Fruit fly (Drosophila melanogaster) whole organism, embryonic: ENCODE measurements around the gene Atx-1.

ENCODE experiments used
- Atf-2 ChIP-seq: fragments of 200-800 bp; sonication (Bioruptor generic); optimal IDR thresholded peaks from 2 replicates; lab custom pipeline; 2016; ENCODE audit warnings: missing biosample characterization, missing genetic modification characterization
- BtbVII ChIP-seq: fragments of 200-800 bp; sonication (Bioruptor generic); optimal IDR thresholded peaks from 3 replicates; lab custom pipeline; 2017; ENCODE audit warnings: missing biosample characterization, mild to moderate bottlenecking, missing genetic modification characterization
- C15 ChIP-seq: fragments of 200-800 bp; sonication (Bioruptor generic); IDR thresholded peaks from 3 replicates; pipeline ENCODE4 v1.3.6; 2022; ENCODE audit warnings: missing biosample characterization, missing genetic modification characterization
- CG10274 ChIP-seq: fragments of 200-800 bp; sonication (Bioruptor generic); optimal IDR thresholded peaks from 3 replicates; lab custom pipeline; 2017; ENCODE audit warnings: missing biosample characterization, mild to moderate bottlenecking, missing genetic modification characterization
- CG11085 ChIP-seq: fragments of 200-800 bp; sonication (Bioruptor generic); IDR thresholded peaks from 2 replicates; pipeline ENCODE4 v1.3.6; 2022; ENCODE audit warnings: missing biosample characterization, missing genetic modification characterization
- CG12236 ChIP-seq: fragments of 200-800 bp; sonication (Bioruptor generic); optimal IDR thresholded peaks from 2 replicates; lab custom pipeline; 2016; ENCODE audit warnings: missing biosample characterization, missing genetic modification characterization
- CG12391 ChIP-seq: fragments of 200-800 bp; sonication (Bioruptor generic); optimal IDR thresholded peaks from 3 replicates; lab custom pipeline; 2018; ENCODE audit warnings: missing biosample characterization, mild to moderate bottlenecking, missing genetic modification characterization, moderate library complexity
- CG12659 ChIP-seq: fragments of 200-800 bp; sonication (Bioruptor generic); optimal IDR thresholded peaks from 3 replicates; lab custom pipeline; 2017; ENCODE audit warnings: mild to moderate bottlenecking, missing biosample characterization, missing genetic modification reagents, missing genetic modification characterization
- CG14667 ChIP-seq: fragments of 200-800 bp; sonication (Bioruptor generic); IDR thresholded peaks from 2 replicates; pipeline ENCODE4 v1.3.6; 2022; ENCODE audit warnings: missing biosample characterization, missing genetic modification characterization
- CG16779 ChIP-seq: fragments of 200-800 bp; sonication (Bioruptor generic); IDR thresholded peaks from 2 replicates; pipeline ENCODE4 v1.3.6; 2022; ENCODE audit warnings: missing biosample characterization, missing genetic modification characterization
- CG17361 ChIP-seq: fragments of 200-800 bp; sonication (Bioruptor generic); IDR thresholded peaks from 3 replicates; pipeline ENCODE4 v1.3.6; 2022; ENCODE audit warnings: missing biosample characterization, missing genetic modification characterization
- CG3065 ChIP-seq: fragments of 200-800 bp; sonication (Bioruptor generic); optimal IDR thresholded peaks from 2 replicates; lab custom pipeline; 2016; ENCODE audit warnings: missing biosample characterization, missing genetic modification characterization
- CG4404 ChIP-seq: fragments of 200-800 bp; sonication (Bioruptor generic); IDR thresholded peaks from 2 replicates; pipeline ENCODE4 v1.3.6; 2022; ENCODE audit warnings: missing biosample characterization, missing genetic modification characterization
- CG5953 ChIP-seq: fragments of 200-800 bp; sonication (Bioruptor generic); IDR thresholded peaks from 2 replicates; pipeline ENCODE4 v1.3.6; 2022; ENCODE audit warnings: missing biosample characterization, missing genetic modification characterization
- CG6272 ChIP-seq: fragments of 200-800 bp; sonication (Bioruptor generic); IDR thresholded peaks from 2 replicates; pipeline ENCODE4 v1.3.6; 2022; ENCODE audit warnings: missing biosample characterization, missing genetic modification characterization
- CG6854 ChIP-seq: fragments of 200-800 bp; sonication (Bioruptor generic); optimal IDR thresholded peaks from 3 replicates; lab custom pipeline; 2017; ENCODE audit warnings: missing biosample characterization, mild to moderate bottlenecking, missing genetic modification characterization
- CG7963 ChIP-seq: fragments of 200-800 bp; sonication (Bioruptor generic); IDR thresholded peaks from 3 replicates; pipeline ENCODE4 v1.3.6; 2022; ENCODE audit warnings: missing biosample characterization, missing genetic modification characterization; ENCODE audit not compliant: partially characterized antibody
- CG8944 ChIP-seq: fragments of 200-800 bp; sonication (Bioruptor generic); optimal IDR thresholded peaks from 3 replicates; lab custom pipeline; 2016; ENCODE audit warnings: missing biosample characterization, missing genetic modification characterization
- CG9609 ChIP-seq: fragments of 200-800 bp; sonication (Bioruptor generic); optimal IDR thresholded peaks from 3 replicates; lab custom pipeline; 2016; ENCODE audit warnings: missing biosample characterization, missing genetic modification characterization
- D ChIP-seq, 2 experiments: fragments of 200-800 bp in 1 of 2; fragments of >200 bp in 1 of 2; sonication (Bioruptor generic) in 1 of 2; optimal IDR thresholded peaks; 2 replicates in 1 of 2; 3 replicates in 1 of 2; lab custom pipeline; 2017; ENCODE audit warnings: mild to moderate bottlenecking in 1 of 2, missing biosample characterization in 1 of 2, missing genetic modification characterization in 1 of 2, missing genetic modification reagents in 1 of 2
- D19B ChIP-seq: fragments of 200-800 bp; sonication (Bioruptor generic); optimal IDR thresholded peaks from 2 replicates; lab custom pipeline; 2017; ENCODE audit warnings: missing biosample characterization, mild to moderate bottlenecking, missing genetic modification characterization
- Doc3 ChIP-seq: fragments of 200-800 bp; sonication (Bioruptor generic); IDR thresholded peaks from 3 replicates; pipeline ENCODE4 v1.3.6; 2022; ENCODE audit warnings: missing biosample characterization, missing genetic modification characterization; ENCODE audit not compliant: partially characterized antibody
- Fer3 ChIP-seq: fragments of 200-800 bp; sonication (Bioruptor generic); optimal IDR thresholded peaks from 2 replicates; lab custom pipeline; 2018; ENCODE audit warnings: missing biosample characterization, mild to moderate bottlenecking, missing genetic modification characterization, moderate library complexity
- Hand ChIP-seq: fragments of 200-800 bp; sonication (Bioruptor generic); optimal IDR thresholded peaks from 2 replicates; lab custom pipeline; 2017; ENCODE audit warnings: mild to moderate bottlenecking, missing biosample characterization, missing genetic modification reagents, missing genetic modification characterization
- Jarid2 ChIP-seq: fragments of 200-800 bp; sonication (Bioruptor generic); optimal IDR thresholded peaks from 3 replicates; lab custom pipeline; 2017; ENCODE audit warnings: mild to moderate bottlenecking, missing biosample characterization, missing genetic modification reagents, missing genetic modification characterization
- Lhr ChIP-seq: fragments of 200-800 bp; sonication (Bioruptor generic); optimal IDR thresholded peaks from 3 replicates; lab custom pipeline; 2017; ENCODE audit warnings: mild to moderate bottlenecking, missing biosample characterization, missing genetic modification reagents, missing genetic modification characterization
- MESR4 ChIP-seq: fragments of 200-800 bp; sonication (Bioruptor generic); optimal IDR thresholded peaks from 2 replicates; lab custom pipeline; 2018; ENCODE audit warnings: missing biosample characterization, mild to moderate bottlenecking, missing genetic modification characterization, moderate library complexity
- MTF-1 ChIP-seq: fragments of 200-800 bp; sonication (Bioruptor generic); optimal IDR thresholded peaks from 2 replicates; lab custom pipeline; 2018; ENCODE audit warnings: missing biosample characterization, mild to moderate bottlenecking, missing genetic modification characterization, borderline replicate concordance
- Max ChIP-seq: fragments of 200-800 bp; sonication (Bioruptor generic); optimal IDR thresholded peaks from 2 replicates; lab custom pipeline; 2016; ENCODE audit warnings: missing biosample characterization, mild to moderate bottlenecking, missing genetic modification characterization
- Meics ChIP-seq: fragments of 200-800 bp; sonication (Bioruptor generic); optimal IDR thresholded peaks from 2 replicates; lab custom pipeline; 2017; ENCODE audit warnings: missing biosample characterization, mild to moderate bottlenecking, missing genetic modification characterization
- Myb ChIP-seq: fragments of 200-800 bp; sonication (Bioruptor generic); optimal IDR thresholded peaks from 2 replicates; lab custom pipeline; 2016; ENCODE audit warnings: missing biosample characterization, missing genetic modification characterization
- Rfx ChIP-seq: fragments of 200-800 bp; sonication (Bioruptor generic); IDR thresholded peaks from 2 replicates; pipeline ENCODE4 v1.3.6; 2022; ENCODE audit warnings: missing biosample characterization, missing genetic modification characterization
- Spps ChIP-seq: fragments of 200-800 bp; sonication (Bioruptor generic); optimal IDR thresholded peaks from 2 replicates; lab custom pipeline; 2018; ENCODE audit warnings: missing biosample characterization, mild to moderate bottlenecking, missing genetic modification characterization
- Xbp1 ChIP-seq: fragments of 200-800 bp; sonication (Bioruptor generic); optimal IDR thresholded peaks from 3 replicates; lab custom pipeline; 2016; ENCODE audit warnings: missing biosample characterization, mild to moderate bottlenecking, missing genetic modification characterization
- bab2 ChIP-seq: fragments of 200-800 bp; sonication (Bioruptor generic); optimal IDR thresholded peaks from 2 replicates; lab custom pipeline; 2016; ENCODE audit warnings: missing biosample characterization, missing genetic modification characterization
- corto ChIP-seq: fragments of 200-800 bp; sonication (Bioruptor generic); optimal IDR thresholded peaks from 2 replicates; lab custom pipeline; 2016; ENCODE audit warnings: missing biosample characterization, mild to moderate bottlenecking, missing genetic modification characterization, moderate library complexity
- croc ChIP-seq: fragments of 200-800 bp; sonication (Bioruptor generic); conservative IDR thresholded peaks from 3 replicates; pipeline ENCODE4 v1.3.6; 2022; ENCODE audit warnings: missing biosample characterization, missing genetic modification characterization
- dan ChIP-seq: fragments of 200-800 bp; sonication (Bioruptor generic); IDR thresholded peaks from 2 replicates; pipeline ENCODE4 v1.3.6; 2022; ENCODE audit warnings: missing biosample characterization, missing genetic modification characterization
- dm ChIP-seq: fragments of 200-800 bp; sonication (Bioruptor generic); optimal IDR thresholded peaks from 3 replicates; lab custom pipeline; 2016; ENCODE audit warnings: missing biosample characterization, missing genetic modification characterization
- fu2 ChIP-seq: fragments of 200-800 bp; sonication (Bioruptor generic); optimal IDR thresholded peaks from 2 replicates; lab custom pipeline; 2016; ENCODE audit warnings: missing biosample characterization, missing genetic modification characterization
- knrl ChIP-seq: fragments of 200-800 bp; sonication (Bioruptor generic); IDR thresholded peaks from 3 replicates; pipeline ENCODE4 v1.3.6; 2022; ENCODE audit warnings: missing biosample characterization, missing genetic modification characterization; ENCODE audit not compliant: partially characterized antibody
- lbe ChIP-seq: fragments of 200-800 bp; sonication (Bioruptor generic); optimal IDR thresholded peaks from 2 replicates; lab custom pipeline; 2016; ENCODE audit warnings: missing biosample characterization, mild to moderate bottlenecking, missing genetic modification characterization
- luna ChIP-seq: fragments of 200-800 bp; sonication (Bioruptor generic); optimal IDR thresholded peaks from 2 replicates; lab custom pipeline; 2016; ENCODE audit warnings: missing biosample characterization, missing genetic modification characterization
- pfk ChIP-seq: fragments of 200-800 bp; sonication (Bioruptor generic); optimal IDR thresholded peaks from 2 replicates; lab custom pipeline; 2018; ENCODE audit warnings: missing biosample characterization, mild to moderate bottlenecking, missing genetic modification characterization, moderate library complexity
- ranshi ChIP-seq: fragments of 200-800 bp; sonication (Bioruptor generic); IDR thresholded peaks from 2 replicates; pipeline ENCODE4 v1.3.6; 2022; ENCODE audit warnings: missing biosample characterization, missing genetic modification characterization
- repo ChIP-seq: fragments of 200-800 bp; sonication (Bioruptor generic); optimal IDR thresholded peaks from 2 replicates; lab custom pipeline; 2016; ENCODE audit warnings: missing biosample characterization, missing genetic modification characterization
- slbo ChIP-seq: fragments of 200-800 bp; sonication (Bioruptor generic); IDR thresholded peaks from 2 replicates; pipeline ENCODE4 v1.3.6; 2022; ENCODE audit warnings: missing biosample characterization, missing genetic modification characterization
- sug ChIP-seq: fragments of 200-800 bp; optimal IDR thresholded peaks from 2 replicates; lab custom pipeline; 2019; ENCODE audit warnings: missing biosample characterization, mild to moderate bottlenecking, missing genetic modification characterization, moderate library complexity
- trh ChIP-seq: fragments of 200-800 bp; sonication (Bioruptor generic); optimal IDR thresholded peaks from 2 replicates; lab custom pipeline; 2016; ENCODE audit warnings: missing biosample characterization, missing genetic modification characterization
- unc-4 ChIP-seq: fragments of 200-800 bp; sonication (Bioruptor generic); IDR thresholded peaks from 2 replicates; pipeline ENCODE4 v1.3.6; 2022; ENCODE audit warnings: missing biosample characterization, missing genetic modification characterization; ENCODE audit not compliant: partially characterized antibody

Gene Atx-1

dm6 chrX:6803312-6803794 lies 19.7 kb upstream of the Atx-1 start, which contains the start of the genes C3G and pod1 (continued):
- TF ChIP-seq D (optimal IDR thresholded peaks at IDR 0.05; lab: Kevin White, UChicago): no peak
- no peak for TF ChIP-seq D (GFP tag; optimal IDR thresholded peaks at IDR 0.05; lab: Kevin White, UChicago)
- peak; percentile 58 for TF ChIP-seq sug (tag; lab: Kevin White, UChicago)
- TF ChIP-seq CG12659: peak; percentile 81
- TF ChIP-seq CG16779 (GFP tag; lab: Robert Waterston, UW): no peak
- no peak for TF ChIP-seq D19B (GFP tag; lab: Kevin White, UChicago)
- TF ChIP-seq CG10274: no peak
- TF ChIP-seq Hand (GFP tag; lab: Kevin White, UChicago): peak; percentile 14
- no peak for TF ChIP-seq dm (GFP tag; lab: Kevin White, UChicago)
- TF ChIP-seq Doc3 (GFP tag; lab: Robert Waterston, UW): peak; percentile 89
- peak; percentile 62 for TF ChIP-seq Rfx (GFP tag; lab: Robert Waterston, UW)
- TF ChIP-seq dan (GFP tag; lab: Robert Waterston, UW): no peak
- TF ChIP-seq lbe: peak; percentile 32
- no peak for TF ChIP-seq trh
- peak; percentile 36 for TF ChIP-seq Lhr (GFP tag; lab: Kevin White, UChicago)
- TF ChIP-seq Meics (GFP tag; lab: Kevin White, UChicago): peak; percentile 77
- peak; percentile 68 for TF ChIP-seq MESR4 (GFP tag; lab: Kevin White, UChicago)
- TF ChIP-seq MTF-1 (GFP tag; lab: Kevin White, UChicago): no peak
- TF ChIP-seq Max: peak; percentile 50
- TF ChIP-seq CG6854: no peak
- TF ChIP-seq Spps (tag; lab: Kevin White, UChicago): no peak
- peak; percentile 65 for TF ChIP-seq Myb (GFP tag; lab: Kevin White, UChicago)
- no peak for TF ChIP-seq C15 (GFP tag; lab: Robert Waterston, UW)
- peak; percentile 98 for TF ChIP-seq knrl (GFP tag; lab: Robert Waterston, UW)
- no peak for TF ChIP-seq pfk (GFP tag; lab: Kevin White, UChicago)
- no peak for TF ChIP-seq CG11085
- TF ChIP-seq corto (GFP tag; lab: Kevin White, UChicago): no peak
- no peak for TF ChIP-seq CG3065 (GFP tag; lab: Kevin White, UChicago)
- peak; percentile 19 for TF ChIP-seq Jarid2
- TF ChIP-seq CG6272 (GFP tag; lab: Robert Waterston, UW): peak; percentile 49; the same call in 1 of the 2 replicates
- TF ChIP-seq CG7963: peak; percentile 96
- no peak for TF ChIP-seq CG17361
- TF ChIP-seq BtbVII (GFP tag; lab: Kevin White, UChicago): no peak
- no peak for TF ChIP-seq Fer3 (tag; lab: Kevin White, UChicago)
- no peak for TF ChIP-seq CG9609 (GFP tag; lab: Kevin White, UChicago)
- TF ChIP-seq CG12391: peak; percentile 58
- TF ChIP-seq CG14667: no peak
- TF ChIP-seq CG8944: peak; percentile 11
- TF ChIP-seq Xbp1 (GFP tag; lab: Kevin White, UChicago): peak; percentile 57
- peak; percentile 6 for TF ChIP-seq repo
- no peak for TF ChIP-seq CG12236 (GFP tag; lab: Kevin White, UChicago)
- no peak for TF ChIP-seq bab2 (GFP tag; lab: Kevin White, UChicago)
- TF ChIP-seq croc (GFP tag; lab: Robert Waterston, UW): no peak
- peak; percentile 62 for TF ChIP-seq slbo (GFP tag; lab: Robert Waterston, UW)
- TF ChIP-seq fu2 (GFP tag; lab: Kevin White, UChicago): peak; percentile 31
- peak; percentile 16 for TF ChIP-seq luna (GFP tag; lab: Kevin White, UChicago)
- TF ChIP-seq unc-4 (GFP tag; lab: Robert Waterston, UW): peak; percentile 97
- TF ChIP-seq CG5953 (GFP tag; lab: Robert Waterston, UW): no peak
- TF ChIP-seq CG4404: no peak
- no peak for TF ChIP-seq Atf-2
- no peak for TF ChIP-seq ranshi
